Fruit fly (Drosophila melanogaster) whole organism, embryonic: ENCODE results near the gene CG42489.

Experiments used
- Antp ChIP-seq: fragments of 200-800 bp; sonication (Bioruptor generic); optimal IDR thresholded peaks from 3 replicates; lab custom pipeline; 2016; ENCODE audit warnings: missing biosample characterization, missing genetic modification characterization
- Bgb ChIP-seq: fragments of 200-800 bp; sonication (Bioruptor generic); IDR thresholded peaks from 2 replicates; pipeline ENCODE4 v1.3.6; 2022; ENCODE audit warnings: missing biosample characterization, missing genetic modification characterization; ENCODE audit not compliant: partially characterized antibody
- Bteb2 ChIP-seq: fragments of 200-800 bp; sonication (Bioruptor generic); optimal IDR thresholded peaks from 2 replicates; lab custom pipeline; 2016; ENCODE audit warnings: missing biosample characterization, missing genetic modification characterization
- CG10431 ChIP-seq: fragments of 200-800 bp; sonication (Bioruptor generic); optimal IDR thresholded peaks from 3 replicates; lab custom pipeline; 2018; ENCODE audit warnings: missing biosample characterization, mild to moderate bottlenecking, missing genetic modification characterization
- CG10543 ChIP-seq: fragments of 200-800 bp; sonication (Bioruptor generic); optimal IDR thresholded peaks from 3 replicates; lab custom pipeline; 2017; ENCODE audit warnings: missing biosample characterization, mild to moderate bottlenecking, missing genetic modification characterization, moderate library complexity
- CG11456 ChIP-seq: fragments of 200-800 bp; sonication (Bioruptor generic); IDR thresholded peaks from 3 replicates; pipeline ENCODE4 v1.3.6; 2022; ENCODE audit warnings: missing biosample characterization, missing genetic modification characterization
- CG12219 ChIP-seq: fragments of 200-800 bp; sonication (Bioruptor generic); optimal IDR thresholded peaks from 3 replicates; lab custom pipeline; 2018; ENCODE audit warnings: missing biosample characterization, mild to moderate bottlenecking, missing genetic modification characterization
- CG12299 ChIP-seq: fragments of 200-800 bp; sonication (Bioruptor generic); optimal IDR thresholded peaks from 2 replicates; lab custom pipeline; 2018; ENCODE audit warnings: missing biosample characterization, mild to moderate bottlenecking, missing genetic modification characterization
- CG12391 ChIP-seq: fragments of 200-800 bp; sonication (Bioruptor generic); optimal IDR thresholded peaks from 3 replicates; lab custom pipeline; 2018; ENCODE audit warnings: missing biosample characterization, mild to moderate bottlenecking, missing genetic modification characterization, moderate library complexity
- CG13123 ChIP-seq: fragments of 200-800 bp; sonication (Bioruptor generic); optimal IDR thresholded peaks from 2 replicates; lab custom pipeline; 2016; ENCODE audit warnings: missing biosample characterization, missing genetic modification characterization
- CG14710 ChIP-seq: fragments of 200-800 bp; sonication (Bioruptor generic); optimal IDR thresholded peaks from 3 replicates; lab custom pipeline; 2019; ENCODE audit warnings: missing biosample characterization, mild to moderate bottlenecking, missing genetic modification characterization, moderate library complexity
- CG1603 ChIP-seq: fragments of 200-800 bp; sonication (Bioruptor generic); optimal IDR thresholded peaks from 2 replicates; lab custom pipeline; 2019; ENCODE audit warnings: missing biosample characterization, mild to moderate bottlenecking, missing genetic modification characterization, moderate library complexity
- CG17328 ChIP-seq: fragments of 200-800 bp; sonication (Bioruptor generic); IDR thresholded peaks from 2 replicates; pipeline ENCODE4 v1.3.6; 2022; ENCODE audit warnings: missing biosample characterization, missing genetic modification characterization
- CG18476 ChIP-seq: fragments of 200-800 bp; sonication (Bioruptor generic); optimal IDR thresholded peaks from 2 replicates; lab custom pipeline; 2016; ENCODE audit warnings: missing biosample characterization, mild to moderate bottlenecking, missing genetic modification characterization
- CG18599 ChIP-seq: fragments of 200-800 bp; sonication (Bioruptor generic); optimal IDR thresholded peaks from 3 replicates; lab custom pipeline; 2017; ENCODE audit warnings: missing biosample characterization, missing genetic modification characterization, mild to moderate bottlenecking, moderate library complexity, missing genetic modification reagents
- CG2129 ChIP-seq: fragments of 200-800 bp; sonication (Bioruptor generic); IDR thresholded peaks from 2 replicates; pipeline ENCODE4 v1.3.6; 2022; ENCODE audit warnings: missing biosample characterization, missing genetic modification characterization; ENCODE audit not compliant: partially characterized antibody
- CG34224 ChIP-seq: fragments of 200-800 bp; sonication (Bioruptor generic); IDR thresholded peaks from 3 replicates; pipeline ENCODE4 v1.3.6; 2022; ENCODE audit warnings: missing biosample characterization, missing genetic modification characterization; ENCODE audit not compliant: partially characterized antibody
- CG34376 ChIP-seq: fragments of 200-800 bp; sonication (Bioruptor generic); optimal IDR thresholded peaks from 2 replicates; lab custom pipeline; 2018; ENCODE audit warnings: missing biosample characterization, mild to moderate bottlenecking, missing genetic modification characterization
- CG7556 ChIP-seq: fragments of 200-800 bp; sonication (Bioruptor generic); optimal IDR thresholded peaks from 2 replicates; lab custom pipeline; 2017; ENCODE audit warnings: missing biosample characterization, mild to moderate bottlenecking, missing genetic modification characterization
- CG8290 ChIP-seq, 3 experiments: fragments of 200-800 bp; sonication (Bioruptor generic); optimal IDR thresholded peaks; 2 replicates each; lab custom pipeline; 2016 to 2019; ENCODE audit warnings: missing biosample characterization in 3 of 3, missing genetic modification characterization in 3 of 3, mild to moderate bottlenecking in 2 of 3, moderate library complexity in 1 of 3
- CG9817 ChIP-seq: fragments of 200-800 bp; sonication (Bioruptor generic); optimal IDR thresholded peaks from 2 replicates; lab custom pipeline; 2018; ENCODE audit warnings: missing biosample characterization, mild to moderate bottlenecking, missing genetic modification characterization, moderate library complexity
- Doc3 ChIP-seq: fragments of 200-800 bp; sonication (Bioruptor generic); IDR thresholded peaks from 3 replicates; pipeline ENCODE4 v1.3.6; 2022; ENCODE audit warnings: missing biosample characterization, missing genetic modification characterization; ENCODE audit not compliant: partially characterized antibody
- E2f2 ChIP-seq: fragments of 200-800 bp; sonication (Bioruptor generic); IDR thresholded peaks from 2 replicates; pipeline ENCODE4 v1.3.6; 2022; ENCODE audit warnings: missing biosample characterization, missing genetic modification characterization
- Hand ChIP-seq: fragments of 200-800 bp; sonication (Bioruptor generic); optimal IDR thresholded peaks from 2 replicates; lab custom pipeline; 2017; ENCODE audit warnings: mild to moderate bottlenecking, missing biosample characterization, missing genetic modification reagents, missing genetic modification characterization
- Hmr ChIP-seq: fragments of 200-800 bp; sonication (Bioruptor generic); optimal IDR thresholded peaks from 3 replicates; lab custom pipeline; 2017; ENCODE audit warnings: mild to moderate bottlenecking, missing biosample characterization, missing genetic modification reagents, missing genetic modification characterization
- Nf-YB ChIP-seq: fragments of 200-800 bp; sonication (Bioruptor generic); optimal IDR thresholded peaks from 3 replicates; lab custom pipeline; 2019; ENCODE audit warnings: missing biosample characterization, mild to moderate bottlenecking, missing genetic modification characterization, moderate library complexity
- Pdp1 ChIP-seq, 2 experiments: fragments of 200-800 bp; sonication (Bioruptor generic); optimal IDR thresholded peaks; 3 replicates each; lab custom pipeline; 2016; ENCODE audit warnings: missing biosample characterization in 2 of 2, missing genetic modification characterization in 2 of 2, mild to moderate bottlenecking in 1 of 2, moderate library complexity in 1 of 2
- Poxn ChIP-seq: fragments of 200-800 bp; sonication (Bioruptor generic); IDR thresholded peaks from 2 replicates; pipeline ENCODE4 v1.3.6; 2022; ENCODE audit warnings: missing biosample characterization, missing genetic modification characterization
- Ravus ChIP-seq: fragments of 200-800 bp; sonication (Bioruptor generic); IDR thresholded peaks from 2 replicates; pipeline ENCODE4 v1.3.6; 2022; ENCODE audit warnings: missing biosample characterization, missing genetic modification characterization
- Sry-δ ChIP-seq: fragments of 200-800 bp; sonication (Bioruptor generic); optimal IDR thresholded peaks from 2 replicates; lab custom pipeline; 2016; ENCODE audit warnings: missing biosample characterization, missing genetic modification characterization
- Xrp1 ChIP-seq: fragments of 200-800 bp; sonication (Bioruptor generic); IDR thresholded peaks from 2 replicates; pipeline ENCODE4 v1.3.6; 2022; ENCODE audit warnings: missing biosample characterization, missing genetic modification characterization
- az2 ChIP-seq: fragments of 200-800 bp; sonication (Bioruptor generic); optimal IDR thresholded peaks from 3 replicates; lab custom pipeline; 2016; ENCODE audit warnings: missing biosample characterization, missing genetic modification characterization
- bcd ChIP-seq: fragments of 200-800 bp; sonication (Bioruptor generic); optimal IDR thresholded peaks from 2 replicates; lab custom pipeline; 2017; ENCODE audit warnings: missing biosample characterization, mild to moderate bottlenecking, missing genetic modification characterization
- cas ChIP-seq: fragments of 200-800 bp; sonication (Bioruptor generic); IDR thresholded peaks from 2 replicates; pipeline ENCODE4 v1.3.6; 2022; ENCODE audit warnings: missing biosample characterization, missing genetic modification characterization
- danr ChIP-seq: fragments of 200-800 bp; sonication (Bioruptor generic); IDR thresholded peaks from 2 replicates; pipeline ENCODE4 v1.3.6; 2022; ENCODE audit warnings: missing biosample characterization, missing genetic modification characterization
- gcm ChIP-seq: fragments of 200-800 bp; sonication (Bioruptor generic); optimal IDR thresholded peaks from 2 replicates; lab custom pipeline; 2019; ENCODE audit warnings: missing biosample characterization, mild to moderate bottlenecking, missing genetic modification characterization, moderate library complexity
- gcm2 ChIP-seq: fragments of 200-800 bp; sonication (Bioruptor generic); optimal IDR thresholded peaks from 2 replicates; lab custom pipeline; 2016; ENCODE audit warnings: missing biosample characterization, missing genetic modification characterization
- gsb-n ChIP-seq: fragments of 200-800 bp; sonication (Bioruptor generic); optimal IDR thresholded peaks from 3 replicates; lab custom pipeline; 2018; ENCODE audit warnings: missing biosample characterization, mild to moderate bottlenecking, missing genetic modification characterization
- hbn ChIP-seq: fragments of 200-800 bp; sonication (Bioruptor generic); IDR thresholded peaks from 2 replicates; pipeline ENCODE4 v1.3.6; 2022; ENCODE audit warnings: missing biosample characterization, missing genetic modification characterization; ENCODE audit not compliant: partially characterized antibody
- knrl ChIP-seq: fragments of 200-800 bp; sonication (Bioruptor generic); IDR thresholded peaks from 3 replicates; pipeline ENCODE4 v1.3.6; 2022; ENCODE audit warnings: missing biosample characterization, missing genetic modification characterization; ENCODE audit not compliant: partially characterized antibody
- ranshi ChIP-seq: fragments of 200-800 bp; sonication (Bioruptor generic); IDR thresholded peaks from 2 replicates; pipeline ENCODE4 v1.3.6; 2022; ENCODE audit warnings: missing biosample characterization, missing genetic modification characterization
- repo ChIP-seq: fragments of 200-800 bp; sonication (Bioruptor generic); optimal IDR thresholded peaks from 2 replicates; lab custom pipeline; 2016; ENCODE audit warnings: missing biosample characterization, missing genetic modification characterization
- row ChIP-seq: fragments of 200-800 bp; sonication (Bioruptor generic); IDR thresholded peaks from 3 replicates; pipeline ENCODE4 v1.3.6; 2022; ENCODE audit warnings: missing biosample characterization, missing genetic modification characterization
- slou ChIP-seq: fragments of 200-800 bp; sonication (Bioruptor generic); optimal IDR thresholded peaks from 3 replicates; lab custom pipeline; 2016; ENCODE audit warnings: missing biosample characterization, missing genetic modification characterization
- sqz ChIP-seq: fragments of 200-800 bp; sonication (Bioruptor generic); optimal IDR thresholded peaks from 3 replicates; lab custom pipeline; 2018; ENCODE audit warnings: missing biosample characterization, mild to moderate bottlenecking, missing genetic modification characterization
- vnd ChIP-seq: fragments of 200-800 bp; sonication (Bioruptor generic); IDR thresholded peaks from 3 replicates; pipeline ENCODE4 v1.3.6; 2022; ENCODE audit warnings: missing biosample characterization, missing genetic modification characterization; ENCODE audit not compliant: partially characterized antibody
- zen ChIP-seq: fragments of 200-800 bp; sonication (Bioruptor generic); optimal IDR thresholded peaks from 3 replicates; lab custom pipeline; 2018; ENCODE audit warnings: missing biosample characterization, mild to moderate bottlenecking, missing genetic modification characterization, moderate library complexity
- zen2 ChIP-seq: fragments of 200-800 bp; sonication (Bioruptor generic); IDR thresholded peaks from 3 replicates; pipeline ENCODE4 v1.3.6; 2022; ENCODE audit warnings: missing biosample characterization, missing genetic modification characterization; ENCODE audit not compliant: partially characterized antibody

CG42489 gene

DNA sequence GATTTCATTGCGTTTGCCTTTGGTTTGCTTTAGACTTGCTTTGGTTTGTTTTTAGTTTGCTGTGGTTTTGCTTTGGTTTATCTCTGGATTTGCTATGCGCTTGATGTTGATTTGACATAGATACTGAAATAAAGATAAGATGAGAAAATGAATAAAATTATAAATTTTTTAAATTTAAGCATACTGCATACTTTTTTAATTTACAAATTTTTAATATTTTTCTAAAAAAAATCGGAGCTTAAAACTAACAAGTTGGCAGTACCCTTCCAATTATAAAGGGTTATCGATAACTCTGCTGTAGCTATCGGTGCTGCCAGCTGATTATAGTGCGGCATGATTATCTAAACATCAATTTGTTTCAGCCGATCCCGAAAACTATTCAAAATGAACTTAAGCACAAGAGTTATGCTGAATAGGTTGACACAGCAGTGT is 19.3 kb upstream of the CG42489 start, which contains the start of gene mRpL19 (continued):
- TF ChIP-seq CG12219 (GFP tag; lab: Kevin White, UChicago), result no peak
- peak; percentile 26 for TF ChIP-seq CG2129
- peak; percentile 73 for TF ChIP-seq gsb-n (tag; lab: Kevin White, UChicago)
- peak; percentile 26; the same call in 1 of the 3 replicates for TF ChIP-seq knrl (GFP tag; lab: Robert Waterston, UW)
- peak; percentile 6 for TF ChIP-seq CG13123
- no peak; the same call in 1 of the 2 replicates for TF ChIP-seq hbn (GFP tag; lab: Robert Waterston, UW)
- no peak for TF ChIP-seq Poxn (GFP tag; lab: Robert Waterston, UW)
- TF ChIP-seq Nf-YB (GFP tag; lab: Kevin White, UChicago), result peak; percentile 37
- TF ChIP-seq Pdp1 (GFP tag; optimal IDR thresholded peaks at IDR 0.05; lab: Kevin White, UChicago), result peak in 1 of 2 experiments; percentile 90
- no peak for TF ChIP-seq Antp (GFP tag; lab: Kevin White, UChicago)
- TF ChIP-seq CG18599 (GFP tag; lab: Kevin White, UChicago), result peak; percentile 71
- no peak for TF ChIP-seq CG1603
- peak; percentile 78 for TF ChIP-seq CG12391 (tag; lab: Kevin White, UChicago)
- no peak for TF ChIP-seq cas (GFP tag; lab: Robert Waterston, UW)
- TF ChIP-seq CG9817 (tag; lab: Kevin White, UChicago), result peak; percentile 31
- no peak; the same call in 2 of the 3 replicates for TF ChIP-seq zen2 (GFP tag; lab: Robert Waterston, UW)
- TF ChIP-seq slou (GFP tag; lab: Kevin White, UChicago), result no peak
- peak; percentile 32 for TF ChIP-seq Hand
- peak; percentile 11; the same call in 1 of the 2 replicates for TF ChIP-seq ranshi (GFP tag; lab: Robert Waterston, UW)
- TF ChIP-seq Hmr, result peak; percentile 10
- peak; percentile 73 for TF ChIP-seq row (GFP tag; lab: Robert Waterston, UW)
- TF ChIP-seq CG11456 (GFP tag; lab: Robert Waterston, UW), result no peak
- TF ChIP-seq Bgb (GFP tag; lab: Robert Waterston, UW), result peak; percentile 72
- peak; percentile 6 for TF ChIP-seq Bteb2 (GFP tag; lab: Kevin White, UChicago)
- peak; percentile 9 for TF ChIP-seq az2 (GFP tag; lab: Kevin White, UChicago)
- peak; percentile 17 for TF ChIP-seq CG18476 (GFP tag; lab: Kevin White, UChicago)
- TF ChIP-seq danr, result no peak
- peak; percentile 50 for TF ChIP-seq gcm (GFP tag; lab: Kevin White, UChicago)
- TF ChIP-seq vnd (GFP tag; lab: Robert Waterston, UW), result peak; percentile 52; the same call in 2 of the 3 replicates
- peak; percentile 36; the same call in 1 of the 2 replicates for TF ChIP-seq Xrp1
- no peak for TF ChIP-seq bcd
- no peak for TF ChIP-seq repo (GFP tag; lab: Kevin White, UChicago)
- TF ChIP-seq Doc3 (GFP tag; lab: Robert Waterston, UW), result peak; percentile 39; the same call in 2 of the 3 replicates
- peak; percentile 58 for TF ChIP-seq CG12299 (tag; lab: Kevin White, UChicago)
- peak; percentile 31 for TF ChIP-seq CG10431 (GFP tag; lab: Kevin White, UChicago)
- TF ChIP-seq CG10543, result peak; percentile 32
- peak; percentile 69 for TF ChIP-seq CG14710 (tag; lab: Kevin White, UChicago)
- no peak for TF ChIP-seq gcm2
- peak; percentile 38 for TF ChIP-seq zen (tag; lab: Kevin White, UChicago)
- TF ChIP-seq CG7556 (GFP tag; lab: Kevin White, UChicago), result peak; percentile 53
- TF ChIP-seq CG34224, result peak; percentile 53; the same call in 2 of the 3 replicates
- no peak for TF ChIP-seq CG17328
- peak; percentile 21 for TF ChIP-seq CG34376 (GFP tag; lab: Kevin White, UChicago)
- peak; percentile 45 for TF ChIP-seq CG8290 (GFP tag; optimal IDR thresholded peaks at IDR 0.05; lab: Kevin White, UChicago)
- TF ChIP-seq CG8290 (tag; optimal IDR thresholded peaks at IDR 0.05; lab: Kevin White, UChicago), result no peak
- peak; percentile 21 for TF ChIP-seq Sry-δ (GFP tag; lab: Kevin White, UChicago)
- TF ChIP-seq sqz (GFP tag; lab: Kevin White, UChicago), result peak; percentile 54
- peak; percentile 50 for TF ChIP-seq E2f2 (GFP tag; lab: Robert Waterston, UW)
- TF ChIP-seq Ravus, result no peak
